Worm (Caenorhabditis elegans) whole organism, L1 larva: Measurements from ENCODE around the gene pas-1.

Experiments
- F16B12.6 ChIP-seq: fragments of 150-350 bp; optimal IDR thresholded peaks from 2 replicates; lab custom pipeline; 2014; ENCODE audit warnings: missing biosample characterization, missing genetic modification characterization
- aha-1 ChIP-seq: fragments of 150-350 bp; optimal IDR thresholded peaks from 2 replicates; lab custom pipeline; 2014; ENCODE audit warnings: missing biosample characterization, missing genetic modification characterization
- alr-1 ChIP-seq: fragments of 200-800 bp; sonication (Bioruptor generic); optimal IDR thresholded peaks from 2 replicates; lab custom pipeline; 2018; ENCODE audit warnings: borderline replicate concordance, mild to moderate bottlenecking, missing genetic modification characterization, missing compliant biosample characterization
- aly-2 ChIP-seq: fragments of 150-350 bp; optimal IDR thresholded peaks from 2 replicates; lab custom pipeline; 2014; ENCODE audit warnings: missing biosample characterization, missing genetic modification characterization
- blmp-1 ChIP-seq: fragments of 150-350 bp; optimal IDR thresholded peaks from 2 replicates; lab custom pipeline; 2014; ENCODE audit warnings: missing biosample characterization, missing genetic modification characterization
- ceh-8 ChIP-seq: fragments of 200-800 bp; sonication (Bioruptor generic); optimal IDR thresholded peaks from 2 replicates; lab custom pipeline; 2018; ENCODE audit warnings: mild to moderate bottlenecking, missing genetic modification characterization, moderate library complexity, missing compliant biosample characterization
- ceh-82 ChIP-seq, 3 experiments: fragments of 150-350 bp in 1 of 3; sonication (generic microtip) in 2 of 3; optimal IDR thresholded peaks; 2 replicates each; lab custom pipeline; 2014 to 2017; ENCODE audit warnings: missing biosample characterization in 3 of 3, missing genetic modification characterization in 3 of 3
- ceh-88 ChIP-seq: fragments of 200-800 bp; sonication (Bioruptor generic); IDR thresholded peaks from 2 replicates; pipeline ENCODE4 v1.3.6; 2022; ENCODE audit warnings: missing genetic modification characterization, missing compliant biosample characterization
- ceh-90 ChIP-seq: sonication (generic microtip); optimal IDR thresholded peaks from 2 replicates; lab custom pipeline; 2016; ENCODE audit warnings: missing genetic modification characterization, missing compliant biosample characterization
- dpl-1 ChIP-seq, 3 experiments: fragments of 150-350 bp in 2 of 3; sonication (generic microtip) in 1 of 3; optimal IDR thresholded peaks; 2 replicates each; lab custom pipeline; 2014 to 2017; ENCODE audit warnings: missing biosample characterization in 3 of 3, missing genetic modification characterization in 3 of 3, missing genetic modification reagents in 3 of 3
- efl-1 ChIP-seq, 4 experiments: fragments of 150-350 bp; optimal IDR thresholded peaks in 3 of 4; peaks in 1 of 4; 1 replicate in 1 of 4; 2 replicates in 3 of 4; lab custom pipeline; 2014; ENCODE audit warnings: missing biosample characterization in 2 of 4, missing genetic modification characterization in 2 of 4, missing genetic modification reagents in 2 of 4
- efl-3 ChIP-seq: fragments of 200-800 bp; sonication (Bioruptor generic); optimal IDR thresholded peaks from 2 replicates; lab custom pipeline; 2018; ENCODE audit warnings: mild to moderate bottlenecking, missing genetic modification characterization, missing compliant biosample characterization
- egl-13 ChIP-seq: sonication (generic microtip); optimal IDR thresholded peaks from 2 replicates; lab custom pipeline; 2016; ENCODE audit warnings: missing genotype, missing genetic modification reagents, missing genetic modification characterization, missing compliant biosample characterization
- ets-5 ChIP-seq: fragments of 200-800 bp; sonication (Bioruptor generic); IDR thresholded peaks from 2 replicates; pipeline ENCODE4 v1.3.6; 2022; ENCODE audit warnings: missing genetic modification characterization, missing compliant biosample characterization
- fkh-10 ChIP-seq: sonication (generic microtip); optimal IDR thresholded peaks from 2 replicates; lab custom pipeline; 2017; ENCODE audit warnings: missing biosample characterization, missing genetic modification reagents, missing genetic modification characterization
- fkh-8 ChIP-seq: sonication (generic microtip); optimal IDR thresholded peaks from 2 replicates; lab custom pipeline; 2016; ENCODE audit warnings: mild to moderate bottlenecking, missing genetic modification characterization, missing compliant biosample characterization
- fos-1 ChIP-seq: fragments of 150-350 bp; optimal IDR thresholded peaks from 2 replicates; lab custom pipeline; 2014; ENCODE audit warnings: missing biosample characterization, missing genetic modification characterization
- grh-1 ChIP-seq: fragments of 200-800 bp; sonication (Bioruptor generic); IDR thresholded peaks from 2 replicates; pipeline ENCODE4 v1.3.6; 2022; ENCODE audit warnings: missing genetic modification reagents, missing genetic modification characterization, missing compliant biosample characterization
- hlh-17 ChIP-seq: fragments of 200-800 bp; sonication (Bioruptor generic); optimal IDR thresholded peaks from 2 replicates; lab custom pipeline; 2018; ENCODE audit warnings: missing genetic modification characterization, mild to moderate bottlenecking, missing compliant biosample characterization, moderate library complexity, borderline replicate concordance
- hpl-2 ChIP-seq: fragments of 150-350 bp; optimal IDR thresholded peaks from 2 replicates; lab custom pipeline; 2014; ENCODE audit warnings: missing biosample characterization, missing genetic modification reagents, missing genetic modification characterization
- irx-1 ChIP-seq: sonication (generic microtip); optimal IDR thresholded peaks from 2 replicates; lab custom pipeline; 2016; ENCODE audit warnings: missing genetic modification characterization, missing compliant biosample characterization
- jun-1 ChIP-seq: fragments of 150-350 bp; optimal IDR thresholded peaks from 2 replicates; lab custom pipeline; 2014; ENCODE audit warnings: missing biosample characterization, missing genetic modification reagents, missing genetic modification characterization
- lin-35 ChIP-seq, 2 experiments: fragments of 150-350 bp; optimal IDR thresholded peaks; 2 replicates each; lab custom pipeline; 2014; ENCODE audit warnings: missing biosample characterization in 2 of 2, missing genetic modification characterization in 2 of 2, missing genetic modification reagents in 2 of 2
- lsy-2 ChIP-seq, 2 experiments: fragments of 150-350 bp; optimal IDR thresholded peaks; 2 replicates each; lab custom pipeline; 2014; ENCODE audit warnings: missing biosample characterization in 2 of 2, missing genetic modification characterization in 2 of 2
- mab-9 ChIP-seq: fragments of 200-800 bp; sonication (Bioruptor generic); IDR thresholded peaks from 2 replicates; pipeline ENCODE4 v1.3.6; 2022; ENCODE audit warnings: missing genetic modification reagents, missing genetic modification characterization, missing compliant biosample characterization
- mep-1 ChIP-seq: fragments of 150-350 bp; optimal IDR thresholded peaks from 2 replicates; lab custom pipeline; 2014; ENCODE audit warnings: missing biosample characterization, missing genetic modification characterization
- nhr-11 ChIP-seq: fragments of 150-350 bp; optimal IDR thresholded peaks from 2 replicates; lab custom pipeline; 2014; ENCODE audit warnings: missing biosample characterization, missing genetic modification characterization
- nhr-12 ChIP-seq: sonication (generic microtip); optimal IDR thresholded peaks from 2 replicates; lab custom pipeline; 2017; ENCODE audit warnings: missing biosample characterization, missing genetic modification characterization
- nhr-20 ChIP-seq: sonication (generic microtip); optimal IDR thresholded peaks from 2 replicates; lab custom pipeline; 2016; ENCODE audit warnings: mild to moderate bottlenecking, missing genetic modification characterization, missing compliant biosample characterization
- nhr-237 ChIP-seq: fragments of 150-350 bp; optimal IDR thresholded peaks from 2 replicates; lab custom pipeline; 2014; ENCODE audit warnings: missing biosample characterization, missing genetic modification characterization
- nhr-28 ChIP-seq: fragments of 150-350 bp; optimal IDR thresholded peaks from 2 replicates; lab custom pipeline; 2014; ENCODE audit warnings: missing biosample characterization, missing genetic modification characterization
- nhr-71 ChIP-seq: sonication (generic microtip); optimal IDR thresholded peaks from 2 replicates; lab custom pipeline; 2016; ENCODE audit warnings: mild to moderate bottlenecking, missing genetic modification characterization, moderate library complexity, missing compliant biosample characterization
- nhr-76 ChIP-seq: sonication (generic microtip); optimal IDR thresholded peaks from 2 replicates; lab custom pipeline; 2017; ENCODE audit warnings: missing biosample characterization, missing genetic modification characterization
- pag-3 ChIP-seq: sonication (generic microtip); optimal IDR thresholded peaks from 2 replicates; lab custom pipeline; 2017; ENCODE audit warnings: missing genetic modification characterization, mild to moderate bottlenecking, missing compliant biosample characterization, antibody characterized with exemption, borderline replicate concordance; ENCODE audit not compliant: insufficient read depth
- rnt-1 ChIP-seq: sonication (generic microtip); optimal IDR thresholded peaks from 2 replicates; lab custom pipeline; 2016; ENCODE audit warnings: mild to moderate bottlenecking, missing genetic modification characterization, moderate library complexity, missing compliant biosample characterization
- skn-1 ChIP-seq: fragments of 150-350 bp; optimal IDR thresholded peaks from 2 replicates; lab custom pipeline; 2014; ENCODE audit warnings: missing biosample characterization, missing genetic modification characterization
- snu-23 ChIP-seq: sonication (generic microtip); optimal IDR thresholded peaks from 2 replicates; lab custom pipeline; 2016; ENCODE audit warnings: missing genetic modification characterization, missing compliant biosample characterization
- sox-4 ChIP-seq: sonication (generic microtip); optimal IDR thresholded peaks from 2 replicates; lab custom pipeline; 2016; ENCODE audit warnings: missing genetic modification characterization, missing compliant biosample characterization
- sup-37 ChIP-seq: fragments of 200-800 bp; sonication (Bioruptor generic); optimal IDR thresholded peaks from 2 replicates; lab custom pipeline; 2018; ENCODE audit warnings: mild to moderate bottlenecking, missing genetic modification characterization, missing compliant biosample characterization
- tlp-1 ChIP-seq: fragments of 150-350 bp; optimal IDR thresholded peaks from 2 replicates; lab custom pipeline; 2014; ENCODE audit warnings: missing biosample characterization, missing genetic modification characterization
- unc-30 ChIP-seq: sonication (generic microtip); optimal IDR thresholded peaks from 2 replicates; lab custom pipeline; 2017; ENCODE audit warnings: missing biosample characterization, missing genetic modification characterization
- unc-62 ChIP-seq: fragments of 150-350 bp; optimal IDR thresholded peaks from 2 replicates; lab custom pipeline; 2014; ENCODE audit warnings: missing biosample characterization, missing genetic modification reagents, missing genetic modification characterization
- unc-86 ChIP-seq: sonication (generic microtip); optimal IDR thresholded peaks from 2 replicates; lab custom pipeline; 2016; ENCODE audit warnings: missing genetic modification characterization, missing compliant biosample characterization
- unc-98 ChIP-seq: fragments of 200-800 bp; sonication (Bioruptor generic); IDR thresholded peaks from 2 replicates; pipeline ENCODE4 v1.3.6; 2022; ENCODE audit warnings: missing genetic modification characterization, missing compliant biosample characterization
- vab-15 ChIP-seq: sonication (generic microtip); optimal IDR thresholded peaks from 2 replicates; lab custom pipeline; 2017; ENCODE audit warnings: missing genotype, mild to moderate bottlenecking, missing genetic modification characterization, missing compliant biosample characterization
- xbp-1 ChIP-seq: sonication (generic microtip); optimal IDR thresholded peaks from 2 replicates; lab custom pipeline; 2016; ENCODE audit warnings: missing genetic modification characterization, missing compliant biosample characterization
- zag-1 ChIP-seq: fragments of 150-350 bp; optimal IDR thresholded peaks from 2 replicates; lab custom pipeline; 2014; ENCODE audit warnings: missing biosample characterization, missing genetic modification characterization
- zip-4 ChIP-seq: fragments of 200-800 bp; sonication (Bioruptor generic); optimal IDR thresholded peaks from 2 replicates; lab custom pipeline; 2018; ENCODE audit warnings: mild to moderate bottlenecking, missing genetic modification characterization, moderate library complexity, missing compliant biosample characterization
- ztf-11 ChIP-seq, 2 experiments: sonication (generic microtip); optimal IDR thresholded peaks; 2 replicates each; lab custom pipeline; 2016 to 2017; ENCODE audit warnings: missing genetic modification characterization in 2 of 2, missing biosample characterization in 1 of 2, missing compliant biosample characterization in 1 of 2
- ztf-4 ChIP-seq: fragments of 150-350 bp; optimal IDR thresholded peaks from 2 replicates; lab custom pipeline; 2014; ENCODE audit warnings: missing biosample characterization, missing genetic modification characterization

The pas-1 gene

DNA sequence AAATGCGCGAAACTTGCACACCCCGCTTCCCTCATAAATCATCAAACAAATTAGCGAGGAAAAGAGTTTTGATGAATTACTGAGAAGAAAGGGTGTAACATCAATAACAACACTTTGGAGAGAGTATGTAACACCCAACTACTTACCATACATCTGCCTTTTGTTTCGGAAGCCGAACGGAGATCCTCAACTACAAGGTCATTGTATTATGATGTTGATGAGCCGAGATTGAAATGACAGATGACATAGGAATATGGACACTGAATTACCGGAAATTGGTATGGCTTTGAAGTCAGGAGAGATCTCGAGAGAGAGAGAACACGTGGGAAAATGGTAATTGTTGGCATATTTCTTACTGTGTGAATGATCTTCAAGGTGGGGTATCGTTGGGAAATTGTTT is 3.6 kb upstream of the pas-1 start:
- TF ChIP-seq irx-1 (no peak), jun-1 (tag; lab: Kevin White, UChicago) (no peak), nhr-76 (tag; lab: Kevin White, UChicago) (no peak), unc-62 (GFP tag; lab: Kevin White, UChicago) (no peak), lin-35 (GFP tag; optimal IDR thresholded peaks at IDR 0.05; lab: Kevin White, UChicago) (no peak)

DNA sequence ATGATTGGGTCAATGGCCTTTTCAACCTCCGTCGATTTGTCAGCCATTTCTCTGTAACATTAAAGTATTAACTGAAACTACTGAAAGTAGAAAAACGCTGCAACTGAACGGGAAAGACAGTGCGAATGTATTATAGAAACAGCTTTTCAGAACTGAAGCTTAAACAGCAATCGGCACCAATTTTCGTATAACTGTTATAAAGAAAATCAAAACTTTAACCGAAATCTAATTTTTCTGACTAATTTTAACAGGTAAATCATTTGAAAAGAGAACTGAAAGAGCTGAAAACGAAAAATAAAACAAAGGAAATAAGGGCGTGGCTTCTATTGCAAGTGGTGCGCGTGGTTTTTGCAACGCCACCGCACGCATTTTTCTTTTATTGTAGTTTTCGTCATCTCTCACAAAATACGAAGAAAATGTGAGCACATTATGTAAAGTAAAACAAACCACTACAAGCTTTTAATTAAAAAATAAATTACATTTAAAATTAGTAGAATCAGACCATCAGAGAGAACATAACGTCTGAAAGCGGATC is 2.6 kb upstream of the pas-1 start, which contains the start of gene rrsr-1:
Gene rrsr-1, minus strand, starts transcription at position 51 of the 535 bp plus-strand sequence.
- no peak for TF ChIP-seq zip-4 (GFP tag; lab: Kevin White, UChicago)
- peak; percentile 35 to 47 (median 41) for TF ChIP-seq dpl-1 (GFP tag; optimal IDR thresholded peaks at IDR 0.05; lab: Kevin White, UChicago)
- peak in 1 of 2 experiments; percentile 40 for TF ChIP-seq lsy-2 (tag; optimal IDR thresholded peaks at IDR 0.05; lab: Kevin White, UChicago)
- no peak for TF ChIP-seq unc-98 (GFP tag; lab: Robert Waterston, UW)
- no peak for TF ChIP-seq vab-15 (tag; lab: Kevin White, UChicago)
- TF ChIP-seq unc-30 (tag; lab: Kevin White, UChicago): no peak
- no peak for TF ChIP-seq jun-1 (tag; lab: Kevin White, UChicago)
- no peak for TF ChIP-seq fkh-10
- peak in 1 of 2 experiments; percentile 6 for TF ChIP-seq ztf-11 (tag; optimal IDR thresholded peaks at IDR 0.05; lab: Kevin White, UChicago)
- no peak for TF ChIP-seq zag-1 (tag; lab: Kevin White, UChicago)
- no peak for TF ChIP-seq nhr-237 (tag; lab: Kevin White, UChicago)
- no peak for TF ChIP-seq mep-1
- peak; percentile 49 for TF ChIP-seq xbp-1 (tag; lab: Kevin White, UChicago)
- TF ChIP-seq ceh-8 (GFP tag; lab: Kevin White, UChicago): no peak
- TF ChIP-seq sox-4 (tag; lab: Kevin White, UChicago): peak; percentile 15
- no peak for TF ChIP-seq mab-9
- no peak for TF ChIP-seq sup-37 (GFP tag; lab: Kevin White, UChicago)
- TF ChIP-seq skn-1 (tag; lab: Kevin White, UChicago): peak; percentile 74
- peak; percentile 19 for TF ChIP-seq unc-86 (tag; lab: Kevin White, UChicago)
- no peak for TF ChIP-seq fkh-8 (tag; lab: Kevin White, UChicago)
- no peak for TF ChIP-seq alr-1 (tag; lab: Kevin White, UChicago)
- peak in 2 of 3 experiments; percentile 20 to 34 for TF ChIP-seq ceh-82 (tag; optimal IDR thresholded peaks at IDR 0.05; lab: Kevin White, UChicago)
- no peak for TF ChIP-seq egl-13 (tag; lab: Kevin White, UChicago)
- no peak for TF ChIP-seq F16B12.6 (tag; lab: Kevin White, UChicago)
- no peak for TF ChIP-seq fos-1 (tag; lab: Kevin White, UChicago)
- TF ChIP-seq pag-3 (tag; lab: Kevin White, UChicago): no peak
- TF ChIP-seq nhr-28 (tag; lab: Kevin White, UChicago): no peak
- TF ChIP-seq aha-1 (tag; lab: Kevin White, UChicago): no peak
- TF ChIP-seq nhr-20 (tag; lab: Kevin White, UChicago): peak; percentile 47
- no peak for TF ChIP-seq ceh-88 (GFP tag; lab: Robert Waterston, UW)
- no peak for TF ChIP-seq tlp-1 (tag; lab: Kevin White, UChicago)
- TF ChIP-seq hlh-17 (GFP tag; lab: Kevin White, UChicago): no peak
- TF ChIP-seq grh-1 (GFP tag; lab: Robert Waterston, UW): no peak
- peak; percentile 78 for TF ChIP-seq rnt-1 (tag; lab: Kevin White, UChicago)
- TF ChIP-seq efl-3: no peak
- TF ChIP-seq ceh-90 (tag; lab: Kevin White, UChicago): no peak
- no peak for TF ChIP-seq aly-2 (tag; lab: Kevin White, UChicago)
- peak; percentile 2 for TF ChIP-seq nhr-11 (tag; lab: Kevin White, UChicago)
- TF ChIP-seq hpl-2 (GFP tag; lab: Kevin White, UChicago): no peak
- TF ChIP-seq snu-23 (GFP tag; lab: Kevin White, UChicago): no peak
- TF ChIP-seq nhr-71 (tag; lab: Kevin White, UChicago): no peak
- TF ChIP-seq blmp-1: peak; percentile 21
- peak; percentile 29 for TF ChIP-seq irx-1
- no peak for TF ChIP-seq ztf-4
- no peak for TF ChIP-seq ets-5 (GFP tag; lab: Robert Waterston, UW)
- peak in 1 of 2 experiments; percentile 54 for TF ChIP-seq lin-35 (GFP tag; optimal IDR thresholded peaks at IDR 0.05; lab: Kevin White, UChicago)
- no peak for TF ChIP-seq nhr-12 (tag; lab: Kevin White, UChicago)
- peak; percentile 49 to 58 for TF ChIP-seq efl-1 (optimal IDR thresholded peaks at IDR 0.05; lab: Kevin White, UChicago)
- TF ChIP-seq efl-1 (GFP tag; optimal IDR thresholded peaks at IDR 0.05 in 1 of 2; lab: Kevin White, UChicago): peak; percentile 32 to 96
